Worm (Caenorhabditis elegans) whole organism, L1 larva: ENCODE results near the gene sms-1.

Experiments used
- ama-1 ChIP-seq: fragments of 150-350 bp; optimal IDR thresholded peaks from 2 replicates; lab custom pipeline; 2014
- blmp-1 ChIP-seq: fragments of 150-350 bp; optimal IDR thresholded peaks from 2 replicates; lab custom pipeline; 2014; ENCODE audit warnings: missing biosample characterization, missing genetic modification characterization
- hpl-2 ChIP-seq: fragments of 150-350 bp; optimal IDR thresholded peaks from 2 replicates; lab custom pipeline; 2014; ENCODE audit warnings: missing biosample characterization, missing genetic modification reagents, missing genetic modification characterization
- isw-1 ChIP-seq: fragments of 200-800 bp; sonication (Bioruptor generic); IDR thresholded peaks from 2 replicates; pipeline ENCODE4 v1.3.6; 2022; ENCODE audit warnings: missing genetic modification characterization, missing compliant biosample characterization
- nhr-20 ChIP-seq: sonication (generic microtip); optimal IDR thresholded peaks from 2 replicates; lab custom pipeline; 2016; ENCODE audit warnings: mild to moderate bottlenecking, missing genetic modification characterization, missing compliant biosample characterization
- nhr-237 ChIP-seq: fragments of 150-350 bp; optimal IDR thresholded peaks from 2 replicates; lab custom pipeline; 2014; ENCODE audit warnings: missing biosample characterization, missing genetic modification characterization
- nhr-85 ChIP-seq: sonication (generic microtip); peaks from one replicate; lab custom pipeline; 2016; ENCODE audit warnings: missing genetic modification characterization, inconsistent platforms, missing compliant biosample characterization
- pqm-1 ChIP-seq: sonication (generic microtip); optimal IDR thresholded peaks from 3 replicates; lab custom pipeline; 2017; ENCODE audit warnings: missing biosample characterization, missing genetic modification characterization
- unc-62 ChIP-seq: fragments of 150-350 bp; optimal IDR thresholded peaks from 2 replicates; lab custom pipeline; 2014; ENCODE audit warnings: missing biosample characterization, missing genetic modification reagents, missing genetic modification characterization
- ztf-11 ChIP-seq, 2 experiments: sonication (generic microtip); optimal IDR thresholded peaks; 2 replicates each; lab custom pipeline; 2016 to 2017; ENCODE audit warnings: missing genetic modification characterization in 2 of 2, missing biosample characterization in 1 of 2, missing compliant biosample characterization in 1 of 2
- ztf-4 ChIP-seq: fragments of 150-350 bp; optimal IDR thresholded peaks from 2 replicates; lab custom pipeline; 2014; ENCODE audit warnings: missing biosample characterization, missing genetic modification characterization

ce11 chrIV:11472023-11472422 is 26.0 kb downstream of the sms-1 start:
- TF ChIP-seq nhr-20 (tag; lab: Kevin White, UChicago), result no peak
- TF ChIP-seq ztf-11 (tag; optimal IDR thresholded peaks at IDR 0.05; lab: Kevin White, UChicago), result no peak
- TF ChIP-seq nhr-237 (tag; lab: Kevin White, UChicago), result no peak
- no peak for TF ChIP-seq hpl-2
- no peak for TF ChIP-seq nhr-85 (tag; lab: Kevin White, UChicago)
- TF ChIP-seq ama-1, result no peak
- no peak for TF ChIP-seq unc-62 (GFP tag; lab: Kevin White, UChicago)
- TF ChIP-seq blmp-1 (tag; lab: Kevin White, UChicago), result no peak
- no peak for TF ChIP-seq isw-1 (GFP tag; lab: Robert Waterston, UW)
- TF ChIP-seq pqm-1 (tag; lab: Kevin White, UChicago), result no peak
- TF ChIP-seq ztf-4, result no peak
